Worm (Caenorhabditis elegans) whole organism, late embryonic: ENCODE results near the gene msp-74.

Source experiments
- hlh-6 ChIP-seq: sonication (generic microtip); optimal IDR thresholded peaks from 2 replicates; lab custom pipeline; 2016; ENCODE audit warnings: missing genotype, missing genetic modification characterization, missing compliant biosample characterization
- pha-4 ChIP-seq: fragments of 150-350 bp; optimal IDR thresholded peaks from 2 replicates; lab custom pipeline; 2018; ENCODE audit warnings: missing biosample characterization, missing genetic modification reagents, missing genetic modification characterization

DNA sequence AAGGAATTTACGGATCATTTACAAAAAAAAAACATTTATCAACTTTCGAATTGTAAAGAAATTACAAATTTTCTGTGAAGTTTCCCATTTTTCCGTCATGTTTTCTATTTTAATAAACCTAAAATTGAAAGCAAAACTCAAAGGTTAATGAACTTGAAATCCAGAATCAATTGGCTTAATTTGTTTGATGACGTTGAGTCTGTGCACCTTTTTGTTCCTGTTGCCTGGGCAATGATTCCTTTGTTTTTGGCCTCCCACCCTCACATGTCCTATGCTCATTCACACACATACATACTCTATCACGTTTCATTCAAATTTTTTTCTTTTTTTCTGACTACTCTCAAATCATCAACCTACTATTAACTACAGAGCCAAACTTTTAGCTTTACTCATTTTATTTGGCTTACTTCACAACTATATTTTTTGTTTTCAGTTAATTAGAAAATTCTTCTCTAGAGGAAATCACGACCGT, 21.2 kb upstream of the msp-74 start, which contains the start of gene F58A6.2:
- TF ChIP-seq pha-4 (tag; lab: Kevin White, UChicago) (no peak), hlh-6 (tag; lab: Kevin White, UChicago) (no peak)
